Worm (Caenorhabditis elegans) whole organism, young adult: ENCODE results near the gene C42D8.9.

Source experiments
- C06A6.2 ChIP-seq: fragments of 200-800 bp; sonication (Bioruptor generic); conservative IDR thresholded peaks from 2 replicates; pipeline ENCODE4 v1.3.6; 2022; ENCODE audit warnings: missing genetic modification characterization, missing compliant biosample characterization
- ama-1 ChIP-seq, 3 experiments: fragments of 150-350 bp in 1 of 3; sonication (generic microtip) in 2 of 3; optimal IDR thresholded peaks; 2 replicates each; lab custom pipeline; 2014 to 2018; ENCODE audit warnings: missing biosample characterization in 2 of 3, missing genetic modification characterization in 2 of 3, missing genetic modification reagents in 2 of 3
- ceh-40 ChIP-seq: fragments of 200-800 bp; sonication (Bioruptor generic); IDR thresholded peaks from 2 replicates; pipeline ENCODE4 v1.3.6; 2022; ENCODE audit warnings: missing genetic modification characterization, missing compliant biosample characterization
- lsl-1 ChIP-seq: fragments of 200-800 bp; sonication (Bioruptor generic); optimal IDR thresholded peaks from 2 replicates; lab custom pipeline; 2018; ENCODE audit warnings: mild to moderate bottlenecking, missing genetic modification characterization, moderate library complexity, missing compliant biosample characterization
- madf-6 ChIP-seq: fragments of 200-800 bp; sonication (Bioruptor generic); IDR thresholded peaks from 2 replicates; pipeline ENCODE4 v1.3.6; 2022; ENCODE audit warnings: missing genetic modification reagents, missing genetic modification characterization, missing compliant biosample characterization
- mcd-1 ChIP-seq: fragments of 200-800 bp; sonication (Bioruptor generic); IDR thresholded peaks from 2 replicates; pipeline ENCODE4 v1.3.6; 2022; ENCODE audit warnings: missing genetic modification reagents, missing genetic modification characterization, missing compliant biosample characterization
- mes-4 ChIP-seq: sonication (generic microtip); optimal IDR thresholded peaks from 2 replicates; lab custom pipeline; 2016; ENCODE audit warnings: missing genotype, missing genetic modification characterization, missing compliant biosample characterization
- nfya-1 ChIP-seq: sonication (generic microtip); optimal IDR thresholded peaks from 2 replicates; lab custom pipeline; 2017; ENCODE audit warnings: antibody characterized with exemption, missing compliant biosample characterization, missing genetic modification characterization, borderline replicate concordance; ENCODE audit not compliant: insufficient read depth
- nfya-2 ChIP-seq: fragments of 200-800 bp; sonication (Bioruptor generic); IDR thresholded peaks from 2 replicates; pipeline ENCODE4 v1.3.6; 2022; ENCODE audit warnings: missing genetic modification reagents, missing genetic modification characterization, missing compliant biosample characterization
- nhr-120 ChIP-seq: fragments of 200-800 bp; sonication (Bioruptor generic); IDR thresholded peaks from 2 replicates; pipeline ENCODE4 v1.3.6; 2022; ENCODE audit warnings: missing genetic modification characterization, missing compliant biosample characterization
- pha-4 ChIP-seq: fragments of 150-350 bp; sonication (generic microtip); optimal IDR thresholded peaks from 2 replicates; lab custom pipeline; 2014; ENCODE audit warnings: missing biosample characterization, missing genetic modification reagents, missing genetic modification characterization
- unc-62 ChIP-seq: fragments of 150-350 bp; optimal IDR thresholded peaks from 2 replicates; lab custom pipeline; 2014; ENCODE audit warnings: missing biosample characterization, missing genetic modification reagents, missing genetic modification characterization
- ztf-25 ChIP-seq: fragments of 200-800 bp; sonication (Bioruptor generic); IDR thresholded peaks from 2 replicates; pipeline ENCODE4 v1.3.6; 2022; ENCODE audit warnings: missing genetic modification reagents, missing genetic modification characterization, missing compliant biosample characterization

DNA sequence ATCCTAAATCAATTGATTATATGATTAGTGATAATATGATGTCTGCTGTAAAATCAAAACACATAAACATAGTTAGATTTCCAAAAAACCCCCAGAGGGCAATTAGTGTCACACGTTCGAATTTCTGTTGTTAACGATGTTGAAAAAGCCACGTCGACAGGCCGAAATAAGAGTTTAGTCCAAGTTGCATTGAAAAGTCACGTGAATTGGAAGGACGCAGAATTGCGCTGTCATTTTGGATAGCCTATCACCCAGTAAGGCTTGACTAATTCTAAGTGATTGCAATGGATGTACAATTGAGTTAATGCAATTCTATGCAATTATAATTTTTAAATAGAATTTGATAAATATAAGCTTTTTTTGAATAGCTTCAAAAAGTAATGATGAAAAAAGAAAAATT is 28.7 kb upstream of the C42D8.9 start:
- no peak for TF ChIP-seq C06A6.2 (GFP tag; lab: Robert Waterston, UW)
- TF ChIP-seq nfya-1 (tag; lab: Kevin White, UChicago), result no peak
- no peak for TF ChIP-seq pha-4 (tag; lab: Kevin White, UChicago)
- no peak for TF ChIP-seq mcd-1 (GFP tag; lab: Robert Waterston, UW)
- TF ChIP-seq ceh-40 (GFP tag; lab: Robert Waterston, UW), result no peak
- no peak for TF ChIP-seq lsl-1
- no peak for TF ChIP-seq unc-62 (GFP tag; lab: Kevin White, UChicago)
- TF ChIP-seq ama-1 (optimal IDR thresholded peaks at IDR 0.05; lab: Kevin White, UChicago), result no peak
- TF ChIP-seq ama-1 (GFP tag; optimal IDR thresholded peaks at IDR 0.05; lab: Kevin White, UChicago), result no peak
- no peak for TF ChIP-seq nfya-2 (GFP tag; lab: Robert Waterston, UW)
- no peak for TF ChIP-seq ztf-25 (GFP tag; lab: Robert Waterston, UW)
- TF ChIP-seq nhr-120 (GFP tag; lab: Robert Waterston, UW), result no peak
- no peak for TF ChIP-seq mes-4 (tag; lab: Kevin White, UChicago)
- no peak for TF ChIP-seq madf-6
